Worm (Caenorhabditis elegans) whole organism, dauer: ENCODE results near the gene F58G6.3.

Source experiments
- unc-62 ChIP-seq: sonication (generic microtip); optimal IDR thresholded peaks from 2 replicates; lab custom pipeline; 2017; ENCODE audit warnings: missing biosample characterization, missing genetic modification reagents, missing genetic modification characterization

The F58G6.3 gene

DNA sequence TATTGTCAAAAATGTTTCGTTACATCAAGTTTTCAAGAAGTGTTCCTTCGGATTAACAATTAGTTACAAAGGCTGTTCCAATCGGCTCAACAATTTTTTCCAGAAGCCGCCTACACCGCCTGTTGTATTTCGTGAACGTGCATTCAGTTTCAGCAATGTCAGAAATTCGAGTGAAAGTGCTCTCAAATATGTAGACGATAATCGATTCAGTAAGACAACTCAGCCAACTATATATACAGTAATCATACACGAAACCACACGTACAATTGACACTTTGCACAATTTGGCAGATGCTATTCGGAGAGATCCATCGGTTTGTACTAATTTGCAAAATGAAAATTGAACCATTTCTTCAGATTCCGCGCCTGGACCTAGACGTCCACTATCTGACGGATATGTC lies 43.2 kb downstream of the F58G6.3 start:
- TF ChIP-seq unc-62 (GFP tag; lab: Kevin White, UChicago): no peak

DNA sequence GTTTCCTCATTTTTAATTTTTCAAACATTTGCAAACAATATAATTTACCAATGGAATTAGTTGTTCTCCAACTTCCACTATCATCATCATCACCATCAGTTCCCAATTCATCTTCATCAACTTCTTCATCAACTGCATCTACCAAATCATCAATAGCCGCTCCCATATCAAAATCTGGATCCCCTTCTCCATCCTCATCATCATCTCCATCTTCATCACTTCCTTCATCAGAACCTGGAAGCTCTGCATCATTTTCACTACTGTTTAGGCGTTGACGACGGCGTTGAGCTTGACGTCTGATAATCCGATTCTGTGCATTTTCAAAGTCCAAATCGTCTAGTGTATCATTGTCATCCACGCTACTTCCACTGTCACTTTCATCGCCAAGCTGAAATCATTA lies 44.5 kb downstream of the F58G6.3 start:
- no peak for TF ChIP-seq unc-62 (GFP tag; lab: Kevin White, UChicago)

DNA sequence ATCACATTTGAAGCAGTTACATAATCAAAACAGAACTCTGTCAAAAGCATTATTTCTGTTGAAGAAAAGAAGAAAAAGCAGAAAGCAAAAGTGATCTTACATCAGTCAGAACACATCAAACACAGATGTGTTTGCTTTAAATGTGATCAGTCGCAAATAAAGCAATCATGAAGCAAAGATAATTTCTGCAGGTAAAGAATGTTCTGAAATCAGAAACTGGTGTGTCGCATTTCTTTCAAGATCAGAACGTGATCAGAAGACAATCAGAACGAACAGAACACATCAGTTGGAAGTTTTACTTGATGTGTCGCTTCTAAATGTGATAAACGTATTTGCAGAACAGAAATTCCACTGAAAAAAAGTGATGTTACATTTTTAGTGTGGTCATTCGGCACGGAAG lies 45.7 kb downstream of the F58G6.3 start:
- TF ChIP-seq unc-62 (GFP tag; lab: Kevin White, UChicago): no peak
